Fruit fly (Drosophila melanogaster): ENCODE measurements around the gene CG14785.

CG14785 gene

dm6 chrX:1470562-1470961, 13.7 kb upstream of the CG14785 start, which contains the start of gene pck (continued):
- TF ChIP-seq prd (optimal IDR thresholded peaks at IDR 0.05) (no peak), prd (GFP tag; IDR thresholded peaks at IDR 0.05) (peak; percentile 83), CG14050 (GFP tag; IDR thresholded peaks at IDR 0.05) (no peak; the same call in 2 of the 3 replicates), tll (GFP tag; optimal IDR thresholded peaks at IDR 0.05) (no peak), CG12659 (GFP tag; optimal IDR thresholded peaks at IDR 0.05) (peak; percentile 67), zfh1 (GFP tag; IDR thresholded peaks at IDR 0.05) (peak; percentile 77; the same call in 2 of the 3 replicates), CG10321 (GFP tag; IDR thresholded peaks at IDR 0.05) (no peak), Lim3 (GFP tag; IDR thresholded peaks at IDR 0.05) (no peak), Dll (GFP tag; IDR thresholded peaks at IDR 0.05; ENCODE audit: partially characterized antibody) (peak; percentile 60; the same call in 2 of the 4 replicates), chif (GFP tag; optimal IDR thresholded peaks at IDR 0.05) (peak in 1 of 2 experiments; percentile 64), cwo (GFP tag; optimal IDR thresholded peaks at IDR 0.05) (peak; percentile 39)

- no peak for TF ChIP-seq dysf (GFP tag; IDR thresholded peaks at IDR 0.05)
- no peak for TF ChIP-seq CG2875 (GFP tag; optimal IDR thresholded peaks at IDR 0.05)
- TF ChIP-seq CG12236 (GFP tag; optimal IDR thresholded peaks at IDR 0.05) = no peak
- no peak for TF ChIP-seq aop (GFP tag; IDR thresholded peaks at IDR 0.05)
These were observed 12.9 kb upstream of the CG14785 start, which contains the start of gene CG32808 for dm6 chrX:1469717-1470116. CG32808 (minus strand) TSS chrX:1469817.

dm6 chrX:1467382-1467592, 10.4 kb upstream of the CG14785 start, which contains the start of gene CG14778:
CG14778 (plus strand) TSS chrX:1467493.
- no peak for TF ChIP-seq CG31224 (GFP tag; IDR thresholded peaks at IDR 0.05)
- no peak for TF ChIP-seq HmgD (GFP tag; optimal IDR thresholded peaks at IDR 0.05)
- TF ChIP-seq CG31365 (tag; optimal IDR thresholded peaks at IDR 0.05) = no peak
- no peak for TF ChIP-seq CG11695 (GFP tag; IDR thresholded peaks at IDR 0.05)
- no peak for TF ChIP-seq ham (GFP tag; IDR thresholded peaks at IDR 0.05)
- TF ChIP-seq tna (GFP tag; IDR thresholded peaks at IDR 0.05; ENCODE audit: partially characterized antibody) = no peak
- TF ChIP-seq CG8359 (GFP tag; optimal IDR thresholded peaks at IDR 0.05; ENCODE audit: borderline replicate concordance) = no peak
- no peak for TF ChIP-seq Stat92E (GFP tag; optimal IDR thresholded peaks at IDR 0.05)
- no peak for TF ChIP-seq D19A (tag; optimal IDR thresholded peaks at IDR 0.05)
- no peak for TF ChIP-seq CG9437 (GFP tag; optimal IDR thresholded peaks at IDR 0.05)
- no peak for TF ChIP-seq CG7745 (tag; optimal IDR thresholded peaks at IDR 0.05)
- no peak for TF ChIP-seq Dll (GFP tag; IDR thresholded peaks at IDR 0.05; ENCODE audit: partially characterized antibody)
- TF ChIP-seq chif (GFP tag; optimal IDR thresholded peaks at IDR 0.05) = no peak
- no peak for TF ChIP-seq CG8388 (GFP tag; optimal IDR thresholded peaks at IDR 0.05)
- TF ChIP-seq wek (GFP tag; optimal IDR thresholded peaks at IDR 0.05) = no peak
- no peak for TF ChIP-seq CG34376 (GFP tag; optimal IDR thresholded peaks at IDR 0.05)
- no peak for TF ChIP-seq ems (GFP tag; optimal IDR thresholded peaks at IDR 0.05)
- TF ChIP-seq Adf1 (GFP tag; IDR thresholded peaks at IDR 0.05) = no peak

DNA sequence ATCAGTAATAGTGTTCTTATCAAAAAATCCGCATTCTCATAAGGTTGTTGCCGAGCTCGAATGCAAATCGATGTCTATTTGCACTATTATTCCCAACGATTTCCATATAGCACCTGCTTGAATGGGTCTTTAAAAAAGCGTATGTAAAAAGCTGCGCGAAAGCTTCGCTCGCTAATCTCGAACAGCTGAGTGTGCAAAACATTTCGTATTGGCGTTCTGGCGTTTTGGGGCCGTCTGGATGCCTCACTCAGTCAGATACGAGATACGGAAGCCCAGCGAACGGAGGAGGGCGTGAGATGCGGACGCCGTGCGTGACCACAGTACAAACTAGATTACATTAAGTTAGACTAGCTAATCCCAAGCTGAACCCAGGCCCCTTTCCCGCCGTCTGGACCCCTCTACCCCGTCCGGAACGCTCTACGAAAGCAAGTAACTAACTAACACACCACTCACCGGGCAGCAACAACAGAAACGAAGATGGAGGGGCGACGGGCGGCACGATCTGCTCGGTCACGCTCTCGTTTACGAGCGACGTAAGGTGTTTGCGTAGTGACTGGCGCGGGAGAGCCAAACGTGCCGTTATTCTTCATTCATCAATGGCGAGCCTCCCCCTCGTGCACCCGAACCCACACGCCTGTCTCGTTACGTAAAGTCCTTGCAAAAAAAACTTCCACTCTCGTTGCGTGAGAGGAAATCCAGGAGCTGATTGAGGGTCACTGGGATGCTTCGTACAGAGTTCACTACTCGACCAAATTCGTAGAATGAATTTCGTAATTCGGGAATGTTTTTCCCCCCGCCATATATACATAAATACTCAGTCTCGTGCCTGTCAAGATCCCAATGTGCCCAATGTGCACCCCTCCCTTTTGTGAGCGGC, 9.9 kb upstream of the CG14785 start:
- TF ChIP-seq CG11696 (GFP tag; IDR thresholded peaks at IDR 0.05) (no peak), CG15269 (tag; optimal IDR thresholded peaks at IDR 0.05) (no peak), CG6689 (GFP tag; IDR thresholded peaks at IDR 0.05) (no peak), Xrp1 (GFP tag; IDR thresholded peaks at IDR 0.05) (no peak), Hmr (GFP tag; optimal IDR thresholded peaks at IDR 0.05) (no peak), ara (GFP tag; IDR thresholded peaks at IDR 0.05) (no peak), fd96Cb (tag; optimal IDR thresholded peaks at IDR 0.05) (no peak), usp (GFP tag; optimal IDR thresholded peaks at IDR 0.05) (no peak), sima (GFP tag; optimal IDR thresholded peaks at IDR 0.05) (no peak), ems (GFP tag; optimal IDR thresholded peaks at IDR 0.05) (no peak), CG11723 (GFP tag; optimal IDR thresholded peaks at IDR 0.05) (no peak), pan (optimal IDR thresholded peaks at IDR 0.05) (no peak), pan (GFP tag; optimal IDR thresholded peaks at IDR 0.05 in 1 of 2, IDR thresholded peaks at IDR 0.05 in 1 of 2) (no peak), Sry-β (GFP tag; optimal IDR thresholded peaks at IDR 0.05) (no peak), hb (GFP tag; IDR thresholded peaks at IDR 0.05; ENCODE audit: partially characterized antibody) (no peak), Ssrp (tag; optimal IDR thresholded peaks at IDR 0.05) (no peak)

All from whole organism, embryonic.